Fruit fly (Drosophila melanogaster): ENCODE data around the gene Eogt.
A peak's percentile ranks its signal among the peaks of the same experiment; 100 is the strongest.

Gene Eogt

dm6 chr2L:2380805-2381204 is at the start of gene Eogt (continued):
- TF ChIP-seq danr (GFP tag; IDR thresholded peaks at IDR 0.05) = peak; percentile 95
- peak; percentile 77 for TF ChIP-seq Adf1 (GFP tag; IDR thresholded peaks at IDR 0.05)
- peak; percentile 88 for TF ChIP-seq bowl (GFP tag; IDR thresholded peaks at IDR 0.05)
- TF ChIP-seq CG2202 (tag; optimal IDR thresholded peaks at IDR 0.05) = peak; percentile 92
- peak; percentile 91 for TF ChIP-seq CG17612 (GFP tag; IDR thresholded peaks at IDR 0.05)
- peak; percentile 92 for TF ChIP-seq Hsf (GFP tag; optimal IDR thresholded peaks at IDR 0.05)
- peak; percentile 84 for TF ChIP-seq CG3281 (GFP tag; optimal IDR thresholded peaks at IDR 0.05)
- TF ChIP-seq CG4617 (GFP tag; optimal IDR thresholded peaks at IDR 0.05; ENCODE audit: borderline replicate concordance) = peak; percentile 92
- TF ChIP-seq pan (optimal IDR thresholded peaks at IDR 0.05) = no peak
- TF ChIP-seq pan (GFP tag; optimal IDR thresholded peaks at IDR 0.05 in 1 of 2, IDR thresholded peaks at IDR 0.05 in 1 of 2) = peak in 1 of 2 experiments; percentile 98
- no peak for TF ChIP-seq sc (optimal IDR thresholded peaks at IDR 0.05)
- TF ChIP-seq sc (GFP tag; optimal IDR thresholded peaks at IDR 0.05) = peak; percentile 85
- peak; percentile 68 for TF ChIP-seq Elba2 (GFP tag; optimal IDR thresholded peaks at IDR 0.05)
- TF ChIP-seq Mrtf (GFP tag; IDR thresholded peaks at IDR 0.05) = peak; percentile 91
- peak; percentile 90 for TF ChIP-seq CG12155 (GFP tag; optimal IDR thresholded peaks at IDR 0.05)
- peak; percentile 97 for TF ChIP-seq nmo (GFP tag; optimal IDR thresholded peaks at IDR 0.05)
- TF ChIP-seq Trl (optimal IDR thresholded peaks at IDR 0.05) = no peak
- peak; percentile 59 for TF ChIP-seq Trl (GFP tag; optimal IDR thresholded peaks at IDR 0.05)
- TF ChIP-seq D19B (GFP tag; optimal IDR thresholded peaks at IDR 0.05) = peak; percentile 68
- TF ChIP-seq Hr3 (GFP tag; optimal IDR thresholded peaks at IDR 0.05) = peak; percentile 94
- TF ChIP-seq zfh1 (GFP tag; IDR thresholded peaks at IDR 0.05) = peak; percentile 98
- no peak for TF ChIP-seq HLH4C (GFP tag; IDR thresholded peaks at IDR 0.05; ENCODE audit: partially characterized antibody)
- peak; percentile 95 for TF ChIP-seq CG3847 (GFP tag; IDR thresholded peaks at IDR 0.05)
- peak; percentile 74; the same call in 2 of the 3 replicates for TF ChIP-seq z (GFP tag; IDR thresholded peaks at IDR 0.05)
- TF ChIP-seq usp (GFP tag; optimal IDR thresholded peaks at IDR 0.05) = no peak
- TF ChIP-seq H15 (GFP tag; IDR thresholded peaks at IDR 0.05) = peak; percentile 95
- peak; percentile 56 for TF ChIP-seq CG12071 (GFP tag; optimal IDR thresholded peaks at IDR 0.05)
- TF ChIP-seq CG6175 (GFP tag; IDR thresholded peaks at IDR 0.05) = peak; percentile 90
- TF ChIP-seq Dp (GFP tag; optimal IDR thresholded peaks at IDR 0.05) = peak; percentile 28
- peak in 1 of 2 experiments; percentile 63 for TF ChIP-seq Dfd (GFP tag; optimal IDR thresholded peaks at IDR 0.05)
- TF ChIP-seq Sry-δ (GFP tag; optimal IDR thresholded peaks at IDR 0.05) = peak; percentile 29
- TF ChIP-seq Stat92E (GFP tag; optimal IDR thresholded peaks at IDR 0.05) = peak in 1 of 3 experiments; percentile 79
- TF ChIP-seq dmrt11E (tag; optimal IDR thresholded peaks at IDR 0.05) = peak; percentile 98
- peak; percentile 79 for TF ChIP-seq gcm2 (GFP tag; optimal IDR thresholded peaks at IDR 0.05)
- TF ChIP-seq zen (tag; optimal IDR thresholded peaks at IDR 0.05) = peak; percentile 96
- peak; percentile 82 for TF ChIP-seq trh (GFP tag; optimal IDR thresholded peaks at IDR 0.05)
- no peak for TF ChIP-seq ftz-f1 (GFP tag; optimal IDR thresholded peaks at IDR 0.05)
- TF ChIP-seq abd-A (tag; optimal IDR thresholded peaks at IDR 0.05) = peak; percentile 76
- peak; percentile 93 for TF ChIP-seq CG2120 (GFP tag; optimal IDR thresholded peaks at IDR 0.05)
- peak; percentile 77 for TF ChIP-seq Nf-YB (GFP tag; optimal IDR thresholded peaks at IDR 0.05)
- peak; percentile 98 for TF ChIP-seq vvl (GFP tag; IDR thresholded peaks at IDR 0.05)
- peak; percentile 71 for TF ChIP-seq scrt (GFP tag; optimal IDR thresholded peaks at IDR 0.05)
- peak; percentile 95 for TF ChIP-seq CG1602 (GFP tag; optimal IDR thresholded peaks at IDR 0.05)
- peak; percentile 97 for TF ChIP-seq croc (GFP tag; conservative IDR thresholded peaks at IDR 0.05)
- TF ChIP-seq sob (GFP tag; IDR thresholded peaks at IDR 0.05) = peak; percentile 96
- no peak for TF ChIP-seq nau (GFP tag; optimal IDR thresholded peaks at IDR 0.05)
- no peak for TF ChIP-seq CG4282 (GFP tag; optimal IDR thresholded peaks at IDR 0.05)
- TF ChIP-seq CG1647 (GFP tag; optimal IDR thresholded peaks at IDR 0.05) = peak; percentile 65
- TF ChIP-seq Bteb2 (GFP tag; optimal IDR thresholded peaks at IDR 0.05) = peak; percentile 63
- TF ChIP-seq CG8388 (GFP tag; optimal IDR thresholded peaks at IDR 0.05) = peak; percentile 94
- peak; percentile 96 for TF ChIP-seq Ets65A (GFP tag)
- TF ChIP-seq CG12942 (GFP tag; optimal IDR thresholded peaks at IDR 0.05) = peak; percentile 93
- TF ChIP-seq Dek (tag; optimal IDR thresholded peaks at IDR 0.05) = peak; percentile 94

Data from whole organism, embryonic.